Fruit fly (Drosophila melanogaster) whole organism, prepupa: Measurements from ENCODE around the gene CG14400.

ENCODE experiments used
- Blimp-1 ChIP-seq: fragments of 200-800 bp; sonication (Bioruptor generic); optimal IDR thresholded peaks from 3 replicates; lab custom pipeline; 2017; ENCODE audit warnings: missing biosample characterization, missing genetic modification characterization, mild to moderate bottlenecking, moderate library complexity, missing genetic modification reagents
- CG10669 ChIP-seq: fragments of 200-800 bp; sonication (Bioruptor generic); optimal IDR thresholded peaks from 3 replicates; lab custom pipeline; 2018; ENCODE audit warnings: missing biosample characterization, mild to moderate bottlenecking, missing genetic modification characterization, moderate library complexity
- CG11294 ChIP-seq: fragments of 200-800 bp; sonication (Bioruptor generic); IDR thresholded peaks from 2 replicates; pipeline ENCODE4 v1.3.6; 2022; ENCODE audit warnings: missing biosample characterization, missing genetic modification characterization
- CG11762 ChIP-seq: fragments of 200-800 bp; sonication (Bioruptor generic); optimal IDR thresholded peaks from 3 replicates; lab custom pipeline; 2016; ENCODE audit warnings: missing biosample characterization, missing genetic modification characterization; ENCODE audit not compliant: insufficient read depth
- CG15336 ChIP-seq: fragments of 200-800 bp; sonication (Bioruptor generic); IDR thresholded peaks from 2 replicates; pipeline ENCODE4 v1.3.6; 2022; ENCODE audit warnings: missing biosample characterization, missing genetic modification characterization
- CG16779 ChIP-seq: fragments of 200-800 bp; sonication (Bioruptor generic); optimal IDR thresholded peaks from 3 replicates; lab custom pipeline; 2017; ENCODE audit warnings: missing biosample characterization, mild to moderate bottlenecking, missing genetic modification characterization
- CG3032 ChIP-seq: fragments of 200-800 bp; optimal IDR thresholded peaks from 2 replicates; lab custom pipeline; 2019; ENCODE audit warnings: missing biosample characterization, mild to moderate bottlenecking, missing genetic modification characterization, moderate library complexity
- CG31627 ChIP-seq: fragments of 200-800 bp; sonication (Bioruptor generic); optimal IDR thresholded peaks from 3 replicates; lab custom pipeline; 2016; ENCODE audit warnings: missing biosample characterization, missing genetic modification characterization
- CG32006 ChIP-seq: fragments of 200-800 bp; sonication (Bioruptor generic); optimal IDR thresholded peaks from 3 replicates; lab custom pipeline; 2017; ENCODE audit warnings: missing biosample characterization, mild to moderate bottlenecking, missing genetic modification characterization
- CG4318 ChIP-seq: fragments of 200-800 bp; sonication (Bioruptor generic); optimal IDR thresholded peaks from 3 replicates; lab custom pipeline; 2017; ENCODE audit warnings: missing biosample characterization, mild to moderate bottlenecking, missing genetic modification characterization
- CG6276 ChIP-seq: fragments of 200-800 bp; sonication (Bioruptor generic); optimal IDR thresholded peaks from 2 replicates; lab custom pipeline; 2017; ENCODE audit warnings: missing biosample characterization, mild to moderate bottlenecking, missing genetic modification characterization
- CG6792 ChIP-seq: fragments of 200-800 bp; sonication (Bioruptor generic); optimal IDR thresholded peaks from 3 replicates; lab custom pipeline; 2016; ENCODE audit warnings: missing biosample characterization, missing genetic modification characterization
- CG6808 ChIP-seq: fragments of 200-800 bp; sonication (Bioruptor generic); optimal IDR thresholded peaks from 3 replicates; lab custom pipeline; 2017; ENCODE audit warnings: missing biosample characterization, missing genetic modification characterization, mild to moderate bottlenecking, moderate library complexity, missing genetic modification reagents
- CG6854 ChIP-seq: fragments of 200-800 bp; sonication (Bioruptor generic); optimal IDR thresholded peaks from 2 replicates; lab custom pipeline; 2017; ENCODE audit warnings: missing biosample characterization, mild to moderate bottlenecking, missing genetic modification characterization
- CG9139 ChIP-seq: fragments of 200-800 bp; sonication (Bioruptor generic); optimal IDR thresholded peaks from 3 replicates; lab custom pipeline; 2017; ENCODE audit warnings: missing biosample characterization, mild to moderate bottlenecking, missing genetic modification characterization
- Eip75B ChIP-seq: fragments of 200-800 bp; sonication (Bioruptor generic); optimal IDR thresholded peaks from 3 replicates; lab custom pipeline; 2016; ENCODE audit warnings: missing biosample characterization, missing genetic modification characterization
- Eip78C ChIP-seq: fragments of 200-800 bp; sonication (Bioruptor generic); peaks from one replicate; lab custom pipeline; 2016; ENCODE audit warnings: missing biosample characterization, missing genetic modification characterization
- Ets21C ChIP-seq: fragments of 200-800 bp; sonication (Bioruptor generic); optimal IDR thresholded peaks from 3 replicates; lab custom pipeline; 2016; ENCODE audit warnings: missing biosample characterization, missing genetic modification characterization
- Hr39 ChIP-seq: fragments of 200-800 bp; sonication (Bioruptor generic); optimal IDR thresholded peaks from 2 replicates; lab custom pipeline; 2016; ENCODE audit warnings: missing biosample characterization, missing genetic modification characterization
- Hr4 ChIP-seq: fragments of 200-800 bp; sonication (Bioruptor generic); optimal IDR thresholded peaks from 3 replicates; lab custom pipeline; 2016; ENCODE audit warnings: missing biosample characterization, missing genetic modification characterization
- OdsH ChIP-seq: fragments of 200-800 bp; sonication (Bioruptor generic); optimal IDR thresholded peaks from 3 replicates; lab custom pipeline; 2016; ENCODE audit warnings: missing biosample characterization, missing genetic modification characterization
- Smox ChIP-seq: fragments of 200-800 bp; sonication (Bioruptor generic); optimal IDR thresholded peaks from 3 replicates; lab custom pipeline; 2016; ENCODE audit warnings: missing biosample characterization, missing genetic modification characterization
- Sox102F ChIP-seq: fragments of 200-800 bp; sonication (Bioruptor generic); optimal IDR thresholded peaks from 2 replicates; lab custom pipeline; 2016; ENCODE audit warnings: missing biosample characterization, mild to moderate bottlenecking, missing genetic modification characterization
- Sox14 ChIP-seq: fragments of 200-800 bp; sonication (Bioruptor generic); optimal IDR thresholded peaks from 3 replicates; lab custom pipeline; 2016; ENCODE audit warnings: missing biosample characterization, missing genetic modification characterization
- achi ChIP-seq: fragments of 200-800 bp; sonication (Bioruptor generic); optimal IDR thresholded peaks from 3 replicates; lab custom pipeline; 2016; ENCODE audit warnings: missing biosample characterization, missing genetic modification characterization
- acj6 ChIP-seq: fragments of 200-800 bp; sonication (Bioruptor generic); optimal IDR thresholded peaks from 3 replicates; lab custom pipeline; 2016; ENCODE audit warnings: missing biosample characterization, missing genetic modification characterization
- dac ChIP-seq: fragments of 200-800 bp; sonication (Bioruptor generic); optimal IDR thresholded peaks from 2 replicates; lab custom pipeline; 2017; ENCODE audit warnings: missing biosample characterization, mild to moderate bottlenecking, missing genetic modification characterization
- dsx ChIP-seq: fragments of 200-800 bp; optimal IDR thresholded peaks from 3 replicates; lab custom pipeline; 2019; ENCODE audit warnings: missing biosample characterization, mild to moderate bottlenecking, missing genetic modification characterization, moderate library complexity; ENCODE audit not compliant: poor library complexity, severe bottlenecking
- eg ChIP-seq: fragments of 200-800 bp; sonication (Bioruptor generic); IDR thresholded peaks from 3 replicates; pipeline ENCODE4 v1.3.6; 2022; ENCODE audit warnings: missing biosample characterization, missing genetic modification characterization
- esn ChIP-seq: fragments of 200-800 bp; sonication (Bioruptor generic); optimal IDR thresholded peaks from 2 replicates; lab custom pipeline; 2016; ENCODE audit warnings: missing biosample characterization, mild to moderate bottlenecking, missing genetic modification characterization, moderate library complexity
- fd59A ChIP-seq: fragments of 200-800 bp; sonication (Bioruptor generic); optimal IDR thresholded peaks from 2 replicates; lab custom pipeline; 2017; ENCODE audit warnings: missing biosample characterization, mild to moderate bottlenecking, missing genetic modification characterization, missing genetic modification reagents
- fd85E ChIP-seq: fragments of 200-800 bp; sonication (Bioruptor generic); optimal IDR thresholded peaks from 3 replicates; lab custom pipeline; 2016; ENCODE audit warnings: missing biosample characterization, missing genetic modification characterization
- fkh ChIP-seq: fragments of 200-800 bp; sonication (Bioruptor generic); optimal IDR thresholded peaks from 3 replicates; lab custom pipeline; 2017; ENCODE audit warnings: missing biosample characterization, mild to moderate bottlenecking, missing genetic modification characterization, moderate library complexity
- salr ChIP-seq, 2 experiments: fragments of 200-800 bp; sonication (Bioruptor generic); optimal IDR thresholded peaks; 3 replicates each; lab custom pipeline; 2016 to 2018; ENCODE audit warnings: missing biosample characterization in 2 of 2, missing genetic modification characterization in 2 of 2, mild to moderate bottlenecking in 1 of 2
- topi ChIP-seq: fragments of 200-800 bp; sonication (Bioruptor generic); optimal IDR thresholded peaks from 3 replicates; lab custom pipeline; 2016; ENCODE audit warnings: missing biosample characterization, missing genetic modification characterization
- vri ChIP-seq: fragments of 200-800 bp; sonication (Bioruptor generic); optimal IDR thresholded peaks from 3 replicates; lab custom pipeline; 2016; ENCODE audit warnings: missing biosample characterization, mild to moderate bottlenecking, missing genetic modification characterization

CG14400 gene

DNA sequence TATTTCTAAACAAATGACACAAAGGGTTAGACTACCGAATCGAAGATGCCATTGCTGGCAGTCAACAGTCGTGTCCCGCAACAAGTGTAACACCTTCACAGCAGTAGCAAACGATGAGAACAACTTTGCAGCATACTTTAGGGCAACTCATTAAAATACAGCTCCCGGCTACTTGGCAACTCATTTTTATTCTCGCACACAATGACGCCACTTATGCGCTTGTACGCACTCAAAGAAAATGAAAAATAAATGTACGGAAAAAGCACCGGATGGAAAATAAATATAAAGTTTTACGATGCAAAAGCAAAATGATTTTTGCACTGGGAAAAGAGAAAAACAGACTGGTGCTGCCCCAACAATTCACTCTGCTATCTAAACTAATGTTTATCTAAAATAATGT, 33.5 kb upstream of the CG14400 start (continued):
- TF ChIP-seq Hr39 (GFP tag; lab: Kevin White, UChicago) (no peak), Smox (GFP tag; lab: Kevin White, UChicago) (no peak), Eip75B (GFP tag; lab: Kevin White, UChicago) (no peak), CG9139 (GFP tag; lab: Kevin White, UChicago) (no peak), CG3032 (tag; lab: Kevin White, UChicago) (peak; percentile 9), CG6808 (no peak), Sox102F (GFP tag; lab: Kevin White, UChicago) (no peak), acj6 (GFP tag; lab: Kevin White, UChicago) (peak; percentile 7), esn (no peak), CG16779 (tag; lab: Kevin White, UChicago) (no peak), CG6854 (no peak), Ets21C (GFP tag; lab: Kevin White, UChicago) (no peak), Blimp-1 (GFP tag; lab: Kevin White, UChicago) (no peak)

dm6 chr2L:20889857-20890606, 32.3 kb upstream of the CG14400 start:
- TF ChIP-seq CG6276 (GFP tag; lab: Kevin White, UChicago) (peak; percentile 53), CG32006 (peak; percentile 37), CG11762 (GFP tag; lab: Kevin White, UChicago) (no peak), dsx (GFP tag; lab: Kevin White, UChicago) (no peak), OdsH (GFP tag; lab: Kevin White, UChicago) (peak; percentile 17), Eip78C (GFP tag; lab: Kevin White, UChicago) (peak; percentile 74), CG15336 (peak; percentile 22; the same call in 1 of the 2 replicates), fd85E (GFP tag; lab: Kevin White, UChicago) (no peak), fkh (GFP tag; lab: Kevin White, UChicago) (peak; percentile 63), Hr4 (GFP tag; lab: Kevin White, UChicago) (peak; percentile 56), CG11294 (GFP tag; lab: Robert Waterston, UW) (peak; percentile 35; the same call in 1 of the 2 replicates), salr (GFP tag; optimal IDR thresholded peaks at IDR 0.05; lab: Kevin White, UChicago) (no peak), dac (GFP tag; lab: Kevin White, UChicago) (peak; percentile 35), eg (GFP tag; lab: Robert Waterston, UW) (peak; percentile 55; the same call in 1 of the 3 replicates), achi (GFP tag; lab: Kevin White, UChicago) (no peak)

DNA sequence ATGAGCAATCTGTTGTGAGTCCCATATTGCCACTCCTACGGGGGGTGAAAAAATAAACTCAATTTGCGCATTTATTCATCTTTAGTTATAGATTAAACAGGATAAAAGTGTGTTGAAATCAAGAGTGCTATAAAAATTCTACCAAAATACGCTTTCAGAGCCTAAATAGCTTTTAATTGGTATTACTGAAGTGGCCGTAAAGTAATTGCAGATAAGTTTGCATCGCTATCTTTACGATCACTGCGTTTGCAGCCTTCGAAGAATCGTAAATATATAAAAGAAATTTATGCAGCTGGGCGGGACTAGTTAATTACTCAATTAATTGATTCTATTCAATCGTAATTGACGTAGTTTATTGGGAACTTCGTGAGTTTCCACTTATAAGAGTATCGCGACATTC, 29.6 kb upstream of the CG14400 start:
- no peak for TF ChIP-seq CG31627 (GFP tag; lab: Kevin White, UChicago)
- TF ChIP-seq CG4318 (GFP tag; lab: Kevin White, UChicago) = no peak
- TF ChIP-seq Sox14 = no peak
- no peak for TF ChIP-seq Eip75B (GFP tag; lab: Kevin White, UChicago)
- no peak for TF ChIP-seq CG6792 (GFP tag; lab: Kevin White, UChicago)
- no peak for TF ChIP-seq CG6808
- TF ChIP-seq CG9139 (GFP tag; lab: Kevin White, UChicago) = no peak
- TF ChIP-seq CG10669 (GFP tag; lab: Kevin White, UChicago) = no peak
- TF ChIP-seq CG16779 (tag; lab: Kevin White, UChicago) = no peak
- TF ChIP-seq CG6854 = no peak
- TF ChIP-seq topi (GFP tag; lab: Kevin White, UChicago) = no peak
- no peak for TF ChIP-seq fd59A (GFP tag; lab: Kevin White, UChicago)
- TF ChIP-seq OdsH (GFP tag; lab: Kevin White, UChicago) = no peak
- TF ChIP-seq vri (GFP tag; lab: Kevin White, UChicago) = no peak
